Fruit fly (Drosophila melanogaster) whole organism, pupa: Measurements from ENCODE around the gene CG2162.

Experiments
- CG10348 ChIP-seq: fragments of 200-800 bp; sonication (Bioruptor generic); IDR thresholded peaks from 2 replicates; pipeline ENCODE4 v1.3.6; 2022; ENCODE audit warnings: missing biosample characterization, missing genetic modification characterization
- CG12605 ChIP-seq: fragments of 200-800 bp; sonication (Bioruptor generic); IDR thresholded peaks from 2 replicates; pipeline ENCODE4 v1.3.6; 2022; ENCODE audit warnings: missing biosample characterization, missing genetic modification characterization
- CG13204 ChIP-seq: fragments of 200-800 bp; sonication (Bioruptor generic); optimal IDR thresholded peaks from 2 replicates; lab custom pipeline; 2018; ENCODE audit warnings: missing biosample characterization, mild to moderate bottlenecking, missing genetic modification characterization, moderate library complexity
- CG14655 ChIP-seq: fragments of 200-800 bp; sonication (Bioruptor generic); optimal IDR thresholded peaks from 3 replicates; lab custom pipeline; 2017; ENCODE audit warnings: mild to moderate bottlenecking, missing biosample characterization, missing genetic modification reagents, missing genetic modification characterization
- CG15710 ChIP-seq: fragments of 200-800 bp; sonication (Bioruptor generic); optimal IDR thresholded peaks from 2 replicates; lab custom pipeline; 2018; ENCODE audit warnings: missing biosample characterization, mild to moderate bottlenecking, missing genetic modification characterization, moderate library complexity
- CG17806 ChIP-seq: fragments of 200-800 bp; sonication (Bioruptor generic); optimal IDR thresholded peaks from 2 replicates; lab custom pipeline; 2018; ENCODE audit warnings: missing biosample characterization, mild to moderate bottlenecking, missing genetic modification characterization, moderate library complexity
- CG32121 ChIP-seq: fragments of 200-800 bp; sonication (Bioruptor generic); IDR thresholded peaks from 2 replicates; pipeline ENCODE4 v1.3.6; 2022; ENCODE audit warnings: missing biosample characterization, missing genetic modification characterization
- CG34367 ChIP-seq: fragments of 200-800 bp; sonication (Bioruptor generic); optimal IDR thresholded peaks from 2 replicates; lab custom pipeline; 2018; ENCODE audit warnings: missing biosample characterization, mild to moderate bottlenecking, missing genetic modification characterization
- CG4496 ChIP-seq: fragments of 200-800 bp; sonication (Bioruptor generic); IDR thresholded peaks from 3 replicates; pipeline ENCODE4 v1.3.6; 2022; ENCODE audit warnings: missing biosample characterization, missing genetic modification characterization
- CG8159 ChIP-seq: fragments of 200-800 bp; sonication (Bioruptor generic); optimal IDR thresholded peaks from 3 replicates; lab custom pipeline; 2018; ENCODE audit warnings: missing biosample characterization, mild to moderate bottlenecking, missing genetic modification characterization, moderate library complexity
- CG8301 ChIP-seq: fragments of 200-800 bp; sonication (Bioruptor generic); optimal IDR thresholded peaks from 2 replicates; lab custom pipeline; 2018; ENCODE audit warnings: missing biosample characterization, mild to moderate bottlenecking, missing genetic modification characterization
- CG9948 ChIP-seq: fragments of 200-800 bp; sonication (Bioruptor generic); optimal IDR thresholded peaks from 2 replicates; lab custom pipeline; 2018; ENCODE audit warnings: missing biosample characterization, mild to moderate bottlenecking, missing genetic modification characterization, moderate library complexity
- D1 ChIP-seq: fragments of 200-800 bp; sonication (Bioruptor generic); optimal IDR thresholded peaks from 2 replicates; lab custom pipeline; 2018; ENCODE audit warnings: missing biosample characterization, mild to moderate bottlenecking, missing genetic modification characterization, moderate library complexity
- EcR ChIP-seq: fragments of 200-800 bp; sonication (Bioruptor generic); optimal IDR thresholded peaks from 3 replicates; lab custom pipeline; 2019; ENCODE audit warnings: missing biosample characterization, missing genetic modification characterization, mild to moderate bottlenecking, moderate library complexity, missing genetic modification reagents
- Ets98B ChIP-seq: fragments of 200-800 bp; sonication (Bioruptor generic); IDR thresholded peaks from 2 replicates; pipeline ENCODE4 v1.3.6; 2022; ENCODE audit warnings: missing biosample characterization, missing genetic modification characterization
- Pif1A ChIP-seq: fragments of 200-800 bp; sonication (Bioruptor generic); optimal IDR thresholded peaks from 3 replicates; lab custom pipeline; 2016; ENCODE audit warnings: missing biosample characterization, missing genetic modification characterization
- Pif1B ChIP-seq: fragments of 200-800 bp; sonication (Bioruptor generic); optimal IDR thresholded peaks from 3 replicates; lab custom pipeline; 2016; ENCODE audit warnings: missing biosample characterization, missing genetic modification characterization
- Snoo ChIP-seq: fragments of 200-800 bp; sonication (Bioruptor generic); optimal IDR thresholded peaks from 3 replicates; lab custom pipeline; 2017; ENCODE audit warnings: missing biosample characterization, mild to moderate bottlenecking, missing genetic modification characterization, inconsistent platforms
- fd96Ca ChIP-seq: fragments of 200-800 bp; sonication (Bioruptor generic); IDR thresholded peaks from 3 replicates; pipeline ENCODE4 v1.3.6; 2022; ENCODE audit warnings: missing biosample characterization, missing genetic modification characterization
- gl ChIP-seq: fragments of 200-800 bp; sonication (Bioruptor generic); optimal IDR thresholded peaks from 2 replicates; lab custom pipeline; 2018; ENCODE audit warnings: missing biosample characterization, mild to moderate bottlenecking, missing genetic modification characterization
- rn ChIP-seq: fragments of 200-800 bp; sonication (Bioruptor generic); IDR thresholded peaks from 2 replicates; pipeline ENCODE4 v1.3.6; 2022; ENCODE audit warnings: missing biosample characterization, missing genetic modification characterization

CG2162 gene

dm6 chr3L:3071675-3072583 is 36.9 kb downstream of the CG2162 start:
- TF ChIP-seq fd96Ca (GFP tag; lab: Robert Waterston, UW): no peak; the same call in 2 of the 3 replicates
- peak; percentile 48 for TF ChIP-seq CG14655 (GFP tag; lab: Kevin White, UChicago)
- TF ChIP-seq EcR (GFP tag; lab: Kevin White, UChicago): no peak
- peak; percentile 19 for TF ChIP-seq CG15710
- TF ChIP-seq CG10348 (GFP tag; lab: Robert Waterston, UW): no peak
- TF ChIP-seq Pif1B (GFP tag; lab: Kevin White, UChicago): peak; percentile 25
- TF ChIP-seq CG8301 (tag; lab: Kevin White, UChicago): peak; percentile 14
- TF ChIP-seq CG32121 (GFP tag; lab: Robert Waterston, UW): no peak
- no peak for TF ChIP-seq CG4496 (GFP tag; lab: Robert Waterston, UW)
- TF ChIP-seq Ets98B (GFP tag; lab: Robert Waterston, UW): no peak; the same call in 1 of the 2 replicates
- TF ChIP-seq Snoo (tag; lab: Kevin White, UChicago): no peak
- TF ChIP-seq CG34367 (tag; lab: Kevin White, UChicago): peak; percentile 16
- TF ChIP-seq CG12605 (GFP tag; lab: Robert Waterston, UW): 0 out of 2 replicates have a peak, but pooled peaks have one; percentile 27
- TF ChIP-seq Pif1A (GFP tag; lab: Kevin White, UChicago): peak; percentile 48
- no peak for TF ChIP-seq rn (GFP tag; lab: Robert Waterston, UW)
- peak; percentile 69 for TF ChIP-seq CG9948
- TF ChIP-seq CG17806 (tag; lab: Kevin White, UChicago): peak; percentile 58
- TF ChIP-seq CG13204 (GFP tag; lab: Kevin White, UChicago): peak; percentile 19
- peak; percentile 61 for TF ChIP-seq D1 (tag; lab: Kevin White, UChicago)
- TF ChIP-seq CG8159 (tag; lab: Kevin White, UChicago): peak; percentile 51
- TF ChIP-seq gl (tag; lab: Kevin White, UChicago): no peak

DNA sequence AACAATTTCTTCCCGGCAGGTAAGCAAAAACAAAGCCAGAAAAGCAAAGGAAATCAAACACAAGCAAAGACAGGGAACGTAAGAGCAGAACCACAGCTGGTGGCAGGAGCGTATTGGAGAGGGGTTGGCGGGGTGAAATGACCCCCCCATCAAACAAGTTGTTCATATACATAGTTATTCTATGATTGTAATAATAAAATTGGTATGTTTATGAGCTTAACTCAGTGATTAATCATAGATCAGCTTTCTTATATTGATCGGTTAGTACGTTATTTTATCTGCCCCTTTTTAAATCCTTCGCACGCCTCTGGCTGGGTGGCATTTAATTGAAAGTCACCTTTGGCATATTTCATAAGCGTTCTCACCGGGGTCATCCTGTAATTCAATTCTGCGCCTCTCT is 38.5 kb downstream of the CG2162 start:
- TF ChIP-seq rn (GFP tag; lab: Robert Waterston, UW): no peak
- TF ChIP-seq CG9948: peak; percentile 55
- peak; percentile 50 for TF ChIP-seq CG14655 (GFP tag; lab: Kevin White, UChicago)
- TF ChIP-seq Ets98B (GFP tag; lab: Robert Waterston, UW): no peak
- TF ChIP-seq CG32121 (GFP tag; lab: Robert Waterston, UW): no peak
- no peak for TF ChIP-seq D1 (tag; lab: Kevin White, UChicago)
- no peak for TF ChIP-seq CG10348 (GFP tag; lab: Robert Waterston, UW)
- peak; percentile 37 for TF ChIP-seq EcR (GFP tag; lab: Kevin White, UChicago)
- no peak for TF ChIP-seq CG34367 (tag; lab: Kevin White, UChicago)
- no peak for TF ChIP-seq fd96Ca (GFP tag; lab: Robert Waterston, UW)
- TF ChIP-seq Pif1B (GFP tag; lab: Kevin White, UChicago): peak; percentile 6
- peak; percentile 59 for TF ChIP-seq CG15710
- no peak for TF ChIP-seq CG4496 (GFP tag; lab: Robert Waterston, UW)
- peak; percentile 4 for TF ChIP-seq Snoo (tag; lab: Kevin White, UChicago)
- no peak for TF ChIP-seq CG12605 (GFP tag; lab: Robert Waterston, UW)
- TF ChIP-seq CG8301 (tag; lab: Kevin White, UChicago): peak; percentile 47
- peak; percentile 53 for TF ChIP-seq CG17806 (tag; lab: Kevin White, UChicago)
- peak; percentile 39 for TF ChIP-seq Pif1A (GFP tag; lab: Kevin White, UChicago)
- peak; percentile 68 for TF ChIP-seq CG8159 (tag; lab: Kevin White, UChicago)
- TF ChIP-seq gl (tag; lab: Kevin White, UChicago): no peak
- no peak for TF ChIP-seq CG13204 (GFP tag; lab: Kevin White, UChicago)

- TF ChIP-seq Ets98B (GFP tag; lab: Robert Waterston, UW): no peak
- no peak for TF ChIP-seq CG4496 (GFP tag; lab: Robert Waterston, UW)
- no peak for TF ChIP-seq EcR (GFP tag; lab: Kevin White, UChicago)
- TF ChIP-seq CG13204 (GFP tag; lab: Kevin White, UChicago): no peak
- peak; percentile 78 for TF ChIP-seq CG14655 (GFP tag; lab: Kevin White, UChicago)
- peak; percentile 51 for TF ChIP-seq Pif1B (GFP tag; lab: Kevin White, UChicago)
- no peak for TF ChIP-seq D1 (tag; lab: Kevin White, UChicago)
- TF ChIP-seq rn (GFP tag; lab: Robert Waterston, UW): no peak
- TF ChIP-seq fd96Ca (GFP tag; lab: Robert Waterston, UW): no peak
- peak; percentile 29 for TF ChIP-seq CG15710
- TF ChIP-seq CG8159 (tag; lab: Kevin White, UChicago): peak; percentile 62
- no peak for TF ChIP-seq CG32121 (GFP tag; lab: Robert Waterston, UW)
- peak; percentile 58 for TF ChIP-seq CG8301 (tag; lab: Kevin White, UChicago)
- peak; percentile 65 for TF ChIP-seq CG9948
- TF ChIP-seq CG10348 (GFP tag; lab: Robert Waterston, UW): no peak
- peak; percentile 51 for TF ChIP-seq Snoo (tag; lab: Kevin White, UChicago)
- no peak for TF ChIP-seq gl (tag; lab: Kevin White, UChicago)
- peak; percentile 50 for TF ChIP-seq CG17806 (tag; lab: Kevin White, UChicago)
- no peak for TF ChIP-seq CG12605 (GFP tag; lab: Robert Waterston, UW)
- TF ChIP-seq Pif1A (GFP tag; lab: Kevin White, UChicago): peak; percentile 43
- TF ChIP-seq CG34367 (tag; lab: Kevin White, UChicago): no peak
- TF ChIP-seq, all 21 proteins: peak for 9
Measured at dm6 chr3L:3074380-3074779, 39.4 kb downstream of the CG2162 start.

dm6 chr3L:3074805-3075204 is 39.8 kb downstream of the CG2162 start:
- peak; percentile 84 for TF ChIP-seq EcR (GFP tag; lab: Kevin White, UChicago)
- no peak for TF ChIP-seq CG32121 (GFP tag; lab: Robert Waterston, UW)
- TF ChIP-seq gl (tag; lab: Kevin White, UChicago): no peak
